Fruit fly (Drosophila melanogaster): ENCODE results near the gene Set2.

- TF ChIP-seq CTCF (optimal IDR thresholded peaks at IDR 0.05), result no peak
- TF ChIP-seq CG8478 (optimal IDR thresholded peaks at IDR 0.05), result no peak
Observed at dm6 chrX:13391174-13392040, 21.6 kb upstream of the Set2 start.

Data from S2 (cell line).